Worm (Caenorhabditis elegans): ENCODE results near the gene C25B8.8.

DNA sequence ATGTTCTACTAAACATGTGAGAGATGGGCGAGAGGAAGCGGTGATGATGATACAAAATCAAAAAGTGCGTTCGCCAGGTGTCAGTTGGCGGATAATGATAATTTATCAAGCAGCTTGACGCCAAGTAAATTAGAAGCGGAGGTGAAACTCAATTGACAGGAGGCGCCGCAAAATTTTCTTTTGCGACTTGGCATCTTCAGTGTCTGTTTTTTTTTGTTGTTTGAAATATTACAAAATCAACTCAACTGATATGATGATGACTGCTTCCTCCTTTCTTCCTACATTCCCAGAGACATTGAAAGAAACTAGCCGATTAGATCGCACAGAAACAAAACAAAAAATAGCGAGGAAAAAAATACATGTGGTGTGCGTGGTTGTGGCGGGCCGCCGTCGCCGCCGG is 33.8 kb upstream of the C25B8.8 start:
- TF ChIP-seq med-1 (GFP tag; optimal IDR thresholded peaks at IDR 0.05; ENCODE audit: insufficient read depth) (no peak), flt-1 (GFP tag; IDR thresholded peaks at IDR 0.05) (no peak), cog-1 (tag; optimal IDR thresholded peaks at IDR 0.05) (no peak), ref-1 (GFP tag; conservative IDR thresholded peaks at IDR 0.05) (no peak), ztf-29 (GFP tag; IDR thresholded peaks at IDR 0.05) (no peak), tab-1 (GFP tag; IDR thresholded peaks at IDR 0.05) (no peak), T22C8.4 (GFP tag; IDR thresholded peaks at IDR 0.05) (no peak), klf-2 (GFP tag; conservative IDR thresholded peaks at IDR 0.05) (no peak), ztf-23 (GFP tag; IDR thresholded peaks at IDR 0.05) (no peak)
